Fruit fly (Drosophila melanogaster): ENCODE results near the gene CYLD.

The CYLD gene

dm6 chr2L:10321612-10322011, 22.0 kb upstream of the CYLD start (continued):
- no peak for TF ChIP-seq crp (GFP tag; optimal IDR thresholded peaks at IDR 0.05)
- TF ChIP-seq sug (tag; optimal IDR thresholded peaks at IDR 0.05), result peak; percentile 38
- peak; percentile 30 for TF ChIP-seq CTCF (GFP tag; optimal IDR thresholded peaks at IDR 0.05)
- TF ChIP-seq Antp (GFP tag; optimal IDR thresholded peaks at IDR 0.05), result no peak
- TF ChIP-seq seq (GFP tag; IDR thresholded peaks at IDR 0.05), result no peak
- TF ChIP-seq lmd (GFP tag; IDR thresholded peaks at IDR 0.05), result no peak
- peak; percentile 23 for TF ChIP-seq CG17912 (GFP tag; optimal IDR thresholded peaks at IDR 0.05)
- TF ChIP-seq BtbVII (GFP tag; optimal IDR thresholded peaks at IDR 0.05), result peak; percentile 59
- no peak for TF ChIP-seq CG17361 (GFP tag; IDR thresholded peaks at IDR 0.05)
- TF ChIP-seq CG2199 (GFP tag; IDR thresholded peaks at IDR 0.05), result peak; percentile 87
- TF ChIP-seq sens (GFP tag), result peak; percentile 20
- TF ChIP-seq Ptx1 (GFP tag; IDR thresholded peaks at IDR 0.05), result no peak
- TF ChIP-seq Med (GFP tag), result peak; percentile 80
- peak; percentile 17 for TF ChIP-seq CG31365 (tag; optimal IDR thresholded peaks at IDR 0.05)
- no peak for TF ChIP-seq mam (GFP tag; optimal IDR thresholded peaks at IDR 0.05)
- TF ChIP-seq CG1603 (tag; optimal IDR thresholded peaks at IDR 0.05), result no peak
- TF ChIP-seq TFAM (GFP tag; optimal IDR thresholded peaks at IDR 0.05), result no peak
- TF ChIP-seq ranshi (GFP tag; IDR thresholded peaks at IDR 0.05), result no peak; the same call in 1 of the 2 replicates
- TF ChIP-seq CG13624 (GFP tag; optimal IDR thresholded peaks at IDR 0.05), result no peak
- TF ChIP-seq cg (GFP tag; optimal IDR thresholded peaks at IDR 0.05), result peak; percentile 36
- TF ChIP-seq Hand (GFP tag; optimal IDR thresholded peaks at IDR 0.05), result no peak
- no peak for TF ChIP-seq Dip2 (GFP tag; IDR thresholded peaks at IDR 0.05)
- TF ChIP-seq E2f2 (GFP tag; IDR thresholded peaks at IDR 0.05), result peak; percentile 26; the same call in 1 of the 2 replicates
- peak; percentile 60; the same call in 2 of the 3 replicates for TF ChIP-seq Aef1 (GFP tag; IDR thresholded peaks at IDR 0.05)
- TF ChIP-seq CG13296 (GFP tag; optimal IDR thresholded peaks at IDR 0.05), result peak; percentile 48
- peak; percentile 91 for TF ChIP-seq CG10274 (GFP tag; optimal IDR thresholded peaks at IDR 0.05)
- TF ChIP-seq CG7987 (GFP tag; optimal IDR thresholded peaks at IDR 0.05), result peak; percentile 10
- TF ChIP-seq Hmr (GFP tag; optimal IDR thresholded peaks at IDR 0.05), result peak; percentile 38
- peak; percentile 15 for TF ChIP-seq MTF-1 (GFP tag; optimal IDR thresholded peaks at IDR 0.05; ENCODE audit: borderline replicate concordance)
- TF ChIP-seq jumu (GFP tag; optimal IDR thresholded peaks at IDR 0.05), result no peak
- peak; percentile 3; the same call in 1 of the 2 replicates for TF ChIP-seq NFAT (GFP tag; IDR thresholded peaks at IDR 0.05)
- TF ChIP-seq CG32767 (GFP tag; IDR thresholded peaks at IDR 0.05), result 0 out of 2 replicates have a peak, but pooled peaks have one; percentile 19
- TF ChIP-seq H15 (GFP tag; IDR thresholded peaks at IDR 0.05), result no peak
- peak; percentile 58; the same call in 1 of the 3 replicates for TF ChIP-seq so (GFP tag; IDR thresholded peaks at IDR 0.05)
- peak; percentile 11 for TF ChIP-seq gro (GFP tag; optimal IDR thresholded peaks at IDR 0.05)
- no peak for TF ChIP-seq scrt (GFP tag; optimal IDR thresholded peaks at IDR 0.05)
- peak; percentile 23 for TF ChIP-seq HmgZ (tag; optimal IDR thresholded peaks at IDR 0.05)
- no peak for TF ChIP-seq lov (optimal IDR thresholded peaks at IDR 0.05)
- no peak for TF ChIP-seq lov (GFP tag; IDR thresholded peaks at IDR 0.05)
- TF ChIP-seq Opbp (GFP tag; IDR thresholded peaks at IDR 0.05; ENCODE audit: partially characterized antibody), result no peak
- TF ChIP-seq pho (GFP tag; optimal IDR thresholded peaks at IDR 0.05), result peak; percentile 24
- TF ChIP-seq Deaf1 (tag; optimal IDR thresholded peaks at IDR 0.05), result peak; percentile 94
- peak; percentile 19 for TF ChIP-seq Dp (GFP tag; optimal IDR thresholded peaks at IDR 0.05)
- no peak for TF ChIP-seq hkb (optimal IDR thresholded peaks at IDR 0.05)
- TF ChIP-seq hkb (GFP tag; IDR thresholded peaks at IDR 0.05), result peak; percentile 30; the same call in 1 of the 2 replicates
- TF ChIP-seq caup (GFP tag; optimal IDR thresholded peaks at IDR 0.05; ENCODE audit: severe bottlenecking), result peak; percentile 36
- peak; percentile 7 for TF ChIP-seq MESR4 (GFP tag; optimal IDR thresholded peaks at IDR 0.05)
- no peak for TF ChIP-seq danr (GFP tag; IDR thresholded peaks at IDR 0.05)
- TF ChIP-seq sqz (GFP tag; optimal IDR thresholded peaks at IDR 0.05), result no peak
- no peak for TF ChIP-seq CG8924 (tag; optimal IDR thresholded peaks at IDR 0.05)
- no peak for TF ChIP-seq H2.0 (GFP tag; IDR thresholded peaks at IDR 0.05)
- peak; percentile 98 for TF ChIP-seq CG12769 (tag; optimal IDR thresholded peaks at IDR 0.05)
